Worm (Caenorhabditis elegans) whole organism, mixed stage, embryonic: Measurements from ENCODE around the gene perm-4.

ENCODE experiments used
- blmp-1 ChIP-seq: fragments of 150-350 bp; optimal IDR thresholded peaks from 2 replicates; lab custom pipeline; 2014; ENCODE audit warnings: missing biosample characterization, missing genetic modification characterization
- elt-3 ChIP-seq: fragments of 150-350 bp; optimal IDR thresholded peaks from 2 replicates; lab custom pipeline; 2014; ENCODE audit warnings: missing biosample characterization, missing genetic modification characterization
- tbx-8 ChIP-seq: fragments of 200-800 bp; sonication (Bioruptor generic); optimal IDR thresholded peaks from 2 replicates; lab custom pipeline; 2018; ENCODE audit warnings: mild to moderate bottlenecking, missing genetic modification characterization, moderate library complexity, missing compliant biosample characterization

Gene perm-4

ce11 chrIV:1074069-1074468 lies 50.8 kb downstream of the perm-4 start:
- TF ChIP-seq elt-3 (tag; lab: Kevin White, UChicago) (no peak), tbx-8 (GFP tag; lab: Kevin White, UChicago) (no peak), blmp-1 (tag; lab: Kevin White, UChicago) (peak; percentile 57)
